Worm (Caenorhabditis elegans) whole organism, L3 larva: ENCODE data around the gene soc-1.

Experiments
- R02D3.7 ChIP-seq: fragments of 150-350 bp; optimal IDR thresholded peaks from 2 replicates; lab custom pipeline; 2014; ENCODE audit warnings: missing biosample characterization, missing genetic modification characterization
- ZK546.5 ChIP-seq: sonication (generic microtip); optimal IDR thresholded peaks from 2 replicates; lab custom pipeline; 2017; ENCODE audit warnings: missing biosample characterization, missing genetic modification characterization
- ama-1 ChIP-seq: fragments of 150-350 bp; optimal IDR thresholded peaks from 2 replicates; lab custom pipeline; 2018
- ceh-28 ChIP-seq: fragments of 150-350 bp; optimal IDR thresholded peaks from 2 replicates; lab custom pipeline; 2014; ENCODE audit warnings: missing biosample characterization, missing genetic modification reagents, missing genetic modification characterization
- ceh-9 ChIP-seq: sonication (generic microtip); optimal IDR thresholded peaks from 2 replicates; lab custom pipeline; 2018; ENCODE audit warnings: missing biosample characterization, missing genetic modification characterization
- daf-12 ChIP-seq: fragments of 150-350 bp; optimal IDR thresholded peaks from 2 replicates; lab custom pipeline; 2014; ENCODE audit warnings: missing biosample characterization, missing genetic modification reagents, missing genetic modification characterization
- egl-5 ChIP-seq: fragments of 150-350 bp; optimal IDR thresholded peaks from 2 replicates; lab custom pipeline; 2017; ENCODE audit warnings: missing biosample characterization, missing genetic modification reagents, missing genetic modification characterization, inconsistent platforms
- elt-1 ChIP-seq: fragments of 150-350 bp; optimal IDR thresholded peaks from 2 replicates; lab custom pipeline; 2014; ENCODE audit warnings: missing biosample characterization, missing genetic modification characterization
- elt-2 ChIP-seq: sonication (generic microtip); optimal IDR thresholded peaks from 2 replicates; lab custom pipeline; 2016; ENCODE audit warnings: missing genetic modification reagents, mild to moderate bottlenecking, missing genetic modification characterization, missing compliant biosample characterization
- elt-3 ChIP-seq, 3 experiments: fragments of 150-350 bp in 1 of 3; sonication (generic microtip) in 2 of 3; optimal IDR thresholded peaks; 2 replicates in 2 of 3; 4 replicates in 1 of 3; lab custom pipeline; 2014 to 2017; ENCODE audit warnings: missing biosample characterization in 3 of 3, missing genetic modification characterization in 3 of 3
- eor-1 ChIP-seq, 2 experiments: fragments of 150-350 bp; optimal IDR thresholded peaks; 2 replicates each; lab custom pipeline; 2014 to 2018; ENCODE audit warnings: missing biosample characterization in 2 of 2, missing genetic modification characterization in 2 of 2
- fkh-10 ChIP-seq: sonication (generic microtip); optimal IDR thresholded peaks from 2 replicates; lab custom pipeline; 2017; ENCODE audit warnings: missing biosample characterization, missing genetic modification reagents, missing genetic modification characterization
- fkh-2 ChIP-seq: fragments of 150-350 bp; optimal IDR thresholded peaks from 2 replicates; lab custom pipeline; 2014; ENCODE audit warnings: missing biosample characterization, missing genetic modification reagents, missing genetic modification characterization
- fos-1 ChIP-seq: fragments of 150-350 bp; optimal IDR thresholded peaks from 2 replicates; lab custom pipeline; 2014; ENCODE audit warnings: missing biosample characterization, missing genetic modification characterization
- hmg-11 ChIP-seq: sonication (generic microtip); optimal IDR thresholded peaks from 2 replicates; lab custom pipeline; 2016; ENCODE audit warnings: missing genetic modification characterization, missing compliant biosample characterization
- lin-15B ChIP-seq: fragments of 150-350 bp; optimal IDR thresholded peaks from 2 replicates; lab custom pipeline; 2014; ENCODE audit warnings: missing biosample characterization, missing genetic modification characterization
- lin-39 ChIP-seq: fragments of 150-350 bp; optimal IDR thresholded peaks from 2 replicates; lab custom pipeline; 2018; ENCODE audit warnings: missing biosample characterization, missing genetic modification reagents, missing genetic modification characterization
- mml-1 ChIP-seq: fragments of 150-350 bp; sonication (generic microtip); optimal IDR thresholded peaks from 3 replicates; lab custom pipeline; 2014; ENCODE audit warnings: missing biosample characterization, missing genetic modification characterization
- nfya-1 ChIP-seq: sonication (generic microtip); optimal IDR thresholded peaks from 2 replicates; lab custom pipeline; 2017; ENCODE audit warnings: missing genetic modification characterization, mild to moderate bottlenecking, missing compliant biosample characterization, antibody characterized with exemption, moderate library complexity; ENCODE audit not compliant: insufficient read depth
- nhr-12 ChIP-seq: fragments of 150-350 bp; optimal IDR thresholded peaks from 2 replicates; lab custom pipeline; 2014; ENCODE audit warnings: missing biosample characterization, missing genetic modification characterization
- nhr-23 ChIP-seq: fragments of 150-350 bp; optimal IDR thresholded peaks from 2 replicates; lab custom pipeline; 2014; ENCODE audit warnings: missing biosample characterization, missing genetic modification reagents, missing genetic modification characterization
- nhr-237 ChIP-seq: fragments of 150-350 bp; optimal IDR thresholded peaks from 2 replicates; lab custom pipeline; 2014; ENCODE audit warnings: missing biosample characterization, missing genetic modification characterization
- nhr-25 ChIP-seq: sonication (generic microtip); optimal IDR thresholded peaks from 2 replicates; lab custom pipeline; 2017; ENCODE audit warnings: missing biosample characterization, missing genetic modification characterization
- nhr-43 ChIP-seq: sonication (generic microtip); optimal IDR thresholded peaks from 2 replicates; lab custom pipeline; 2016; ENCODE audit warnings: mild to moderate bottlenecking, missing genetic modification characterization, missing compliant biosample characterization; ENCODE audit not compliant: poor library complexity, severe bottlenecking
- nhr-67 ChIP-seq: fragments of 150-350 bp; optimal IDR thresholded peaks from 2 replicates; lab custom pipeline; 2014; ENCODE audit warnings: missing biosample characterization, missing genetic modification characterization
- nhr-76 ChIP-seq: fragments of 150-350 bp; sonication (generic microtip); optimal IDR thresholded peaks from 5 replicates; lab custom pipeline; 2014; ENCODE audit warnings: missing biosample characterization, missing genetic modification characterization
- pqm-1 ChIP-seq: fragments of 150-350 bp; optimal IDR thresholded peaks from 2 replicates; lab custom pipeline; 2017; ENCODE audit warnings: missing biosample characterization, missing genetic modification characterization, inconsistent platforms
- sea-2 ChIP-seq: fragments of 150-350 bp; sonication (generic microtip); optimal IDR thresholded peaks from 4 replicates; lab custom pipeline; 2014; ENCODE audit warnings: missing biosample characterization, missing genetic modification reagents, missing genetic modification characterization
- skn-1 ChIP-seq: fragments of 150-350 bp; optimal IDR thresholded peaks from 2 replicates; lab custom pipeline; 2014; ENCODE audit warnings: missing biosample characterization, missing genetic modification characterization
- snpc-4 ChIP-seq: fragments of 150-350 bp; optimal IDR thresholded peaks from 2 replicates; lab custom pipeline; 2014; ENCODE audit warnings: missing biosample characterization, missing genetic modification characterization
- tbx-2 ChIP-seq: sonication (generic microtip); optimal IDR thresholded peaks from 2 replicates; lab custom pipeline; 2016; ENCODE audit warnings: mild to moderate bottlenecking, missing genetic modification characterization, missing compliant biosample characterization
- ztf-11 ChIP-seq: fragments of 150-350 bp; optimal IDR thresholded peaks from 2 replicates; lab custom pipeline; 2014; ENCODE audit warnings: missing biosample characterization, missing genetic modification characterization

The soc-1 gene

ce11 chrV:4617260-4617659 lies 25.5 kb upstream of the soc-1 start, which contains the start of gene sumv-2:
Gene sumv-2, plus strand, starts transcription at chrV:4617560.
- no peak for TF ChIP-seq tbx-2 (tag; lab: Kevin White, UChicago)

- peak; percentile 98 for TF ChIP-seq nfya-1 (tag; lab: Kevin White, UChicago)
- TF ChIP-seq nhr-25 (tag; lab: Kevin White, UChicago): no peak
Measured at ce11 chrV:4623535-4623934, 19.2 kb upstream of the soc-1 start.

- TF ChIP-seq nfya-1 (tag; lab: Kevin White, UChicago) (peak; percentile 98), ceh-28 (tag; lab: Kevin White, UChicago) (no peak)
Measured at ce11 chrV:4624717-4625116, 18.0 kb upstream of the soc-1 start.

- TF ChIP-seq fkh-2 (tag; lab: Kevin White, UChicago) (no peak), fkh-10 (peak; percentile 48)
- TF ChIP-seq, all 47 proteins: peak for 1
Measured at ce11 chrV:4626344-4626743, 16.4 kb upstream of the soc-1 start.

ce11 chrV:4628517-4628930 lies 14.2 kb upstream of the soc-1 start, which contains the start of gene pmt-2:
Gene pmt-2, plus strand, starts transcription at chrV:4628580.
- TF ChIP-seq fkh-10 (no peak), elt-2 (tag; lab: Kevin White, UChicago) (peak; percentile 32), nhr-25 (tag; lab: Kevin White, UChicago) (peak; percentile 83), mml-1 (no peak), sea-2 (GFP tag; lab: Kevin White, UChicago) (no peak), nhr-12 (tag; lab: Kevin White, UChicago) (no peak), ZK546.5 (tag; lab: Kevin White, UChicago) (no peak), elt-1 (tag; lab: Kevin White, UChicago) (peak; percentile 99), nfya-1 (tag; lab: Kevin White, UChicago) (peak; percentile 1), elt-3 (tag; optimal IDR thresholded peaks at IDR 0.05; lab: Kevin White, UChicago) (peak in 1 of 3 experiments; percentile 54), nhr-23 (tag; lab: Kevin White, UChicago) (peak; percentile 46), egl-5 (no peak), hmg-11 (tag; lab: Kevin White, UChicago) (no peak)

- TF ChIP-seq skn-1 (tag; lab: Kevin White, UChicago) (no peak), nhr-25 (tag; lab: Kevin White, UChicago) (peak; percentile 10), fkh-2 (tag; lab: Kevin White, UChicago) (no peak), tbx-2 (tag; lab: Kevin White, UChicago) (no peak), hmg-11 (tag; lab: Kevin White, UChicago) (no peak), elt-3 (tag; optimal IDR thresholded peaks at IDR 0.05; lab: Kevin White, UChicago) (peak in 2 of 3 experiments; percentile 89 to 96), fos-1 (no peak), lin-15B (tag; lab: Kevin White, UChicago) (no peak), ztf-11 (tag; lab: Kevin White, UChicago) (no peak), nhr-67 (tag; lab: Kevin White, UChicago) (no peak), fkh-10 (no peak), lin-39 (tag; lab: Kevin White, UChicago) (no peak), nhr-76 (tag; lab: Kevin White, UChicago) (no peak), elt-2 (tag; lab: Kevin White, UChicago) (peak; percentile 77), nhr-43 (tag; lab: Kevin White, UChicago) (peak; percentile 15), ceh-9 (tag; lab: Kevin White, UChicago) (no peak), daf-12 (tag; lab: Kevin White, UChicago) (no peak), nhr-23 (tag; lab: Kevin White, UChicago) (no peak), pqm-1 (tag; lab: Kevin White, UChicago) (peak; percentile 48), nhr-237 (tag; lab: Kevin White, UChicago) (no peak), R02D3.7 (peak; percentile 21), snpc-4 (tag; lab: Kevin White, UChicago) (no peak), ama-1 (no peak), eor-1 (tag; optimal IDR thresholded peaks at IDR 0.05; lab: Kevin White, UChicago) (no peak), sea-2 (GFP tag; lab: Kevin White, UChicago) (no peak), ceh-28 (tag; lab: Kevin White, UChicago) (no peak)
Measured at ce11 chrV:4630267-4630666, 12.5 kb upstream of the soc-1 start.
